Fruit fly (Drosophila melanogaster) whole organism, adult: ENCODE data around the gene CG6294.

ENCODE experiments used
- CG11617 ChIP-seq: fragments of 200-800 bp; sonication (Bioruptor generic); optimal IDR thresholded peaks from 2 replicates; lab custom pipeline; 2017; ENCODE audit warnings: mild to moderate bottlenecking, missing biosample characterization, missing genetic modification reagents, missing genetic modification characterization
- CG12768 ChIP-seq: fragments of 200-800 bp; sonication (Bioruptor generic); optimal IDR thresholded peaks from 2 replicates; lab custom pipeline; 2017; ENCODE audit warnings: missing biosample characterization, missing genetic modification characterization, mild to moderate bottlenecking, moderate library complexity, missing genetic modification reagents
- CG14711 ChIP-seq: fragments of 200-800 bp; sonication (Bioruptor generic); optimal IDR thresholded peaks from 2 replicates; lab custom pipeline; 2018; ENCODE audit warnings: missing biosample characterization, mild to moderate bottlenecking, missing genetic modification characterization, moderate library complexity
- CG1620 ChIP-seq: fragments of 200-800 bp; sonication (Bioruptor generic); optimal IDR thresholded peaks from 2 replicates; lab custom pipeline; 2016; ENCODE audit warnings: missing biosample characterization, missing genetic modification characterization
- CG5204 ChIP-seq: fragments of 200-800 bp; sonication (Bioruptor generic); optimal IDR thresholded peaks from 2 replicates; lab custom pipeline; 2016; ENCODE audit warnings: missing biosample characterization, missing genetic modification characterization
- CG7045 ChIP-seq: fragments of 200-800 bp; sonication (Bioruptor generic); optimal IDR thresholded peaks from 2 replicates; lab custom pipeline; 2017; ENCODE audit warnings: missing biosample characterization, mild to moderate bottlenecking, missing genetic modification characterization
- CG7101 ChIP-seq: fragments of 200-800 bp; sonication (Bioruptor generic); optimal IDR thresholded peaks from 2 replicates; lab custom pipeline; 2018; ENCODE audit warnings: missing biosample characterization, mild to moderate bottlenecking, missing genetic modification characterization, moderate library complexity
- Crg-1 ChIP-seq: fragments of 200-800 bp; sonication (Bioruptor generic); optimal IDR thresholded peaks from 2 replicates; lab custom pipeline; 2016; ENCODE audit warnings: missing biosample characterization, missing genetic modification characterization
- Hr96 ChIP-seq: fragments of 200-800 bp; sonication (Bioruptor generic); optimal IDR thresholded peaks from 2 replicates; lab custom pipeline; 2016; ENCODE audit warnings: missing biosample characterization, missing genetic modification characterization
- cnc ChIP-seq, 2 experiments: fragments of >200 bp; optimal IDR thresholded peaks; 2 replicates each; lab custom pipeline; 2017
- pad ChIP-seq: fragments of 200-800 bp; sonication (Bioruptor generic); optimal IDR thresholded peaks from 3 replicates; lab custom pipeline; 2017; ENCODE audit warnings: missing biosample characterization, missing genetic modification characterization, mild to moderate bottlenecking, moderate library complexity, missing genetic modification reagents
- toe ChIP-seq: fragments of 200-800 bp; sonication (Bioruptor generic); optimal IDR thresholded peaks from 2 replicates; lab custom pipeline; 2016; ENCODE audit warnings: missing biosample characterization, missing genetic modification characterization

DNA sequence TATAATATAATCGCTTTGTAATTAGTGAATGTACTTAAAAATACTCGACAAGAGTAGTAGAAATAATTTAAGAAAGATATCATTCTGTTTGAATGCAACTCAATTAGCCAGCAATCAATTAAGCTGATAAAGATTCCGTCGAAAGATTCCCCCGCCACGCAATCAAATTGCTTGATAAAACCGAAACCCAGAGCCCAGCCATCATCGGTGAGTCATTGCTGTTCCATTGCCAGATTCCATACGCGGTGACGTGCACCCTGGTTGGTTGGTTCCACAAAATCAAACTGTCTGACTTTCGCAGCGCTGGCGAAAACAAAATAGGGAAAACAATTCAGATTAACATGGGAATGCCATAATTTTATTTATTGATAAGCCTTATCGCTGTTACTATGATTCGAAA lies 2.0 kb downstream of the CG6294 start:
- TF ChIP-seq pad (no peak), CG12768 (no peak), Crg-1 (GFP tag; lab: Kevin White, UChicago) (no peak), CG7045 (GFP tag; lab: Kevin White, UChicago) (no peak), cnc (optimal IDR thresholded peaks at IDR 0.05; lab: Kevin White, UChicago) (no peak), toe (GFP tag; lab: Kevin White, UChicago) (no peak), CG5204 (no peak), Hr96 (no peak), CG11617 (GFP tag; lab: Kevin White, UChicago) (no peak), CG14711 (no peak), CG1620 (GFP tag; lab: Kevin White, UChicago) (no peak), CG7101 (tag; lab: Kevin White, UChicago) (no peak)
